Worm (Caenorhabditis elegans): ENCODE results near the gene taf-12.

- TF ChIP-seq tbx-11 (GFP tag; IDR thresholded peaks at IDR 0.05) (no peak), aly-1 (tag; optimal IDR thresholded peaks at IDR 0.05) (no peak), ama-1 (optimal IDR thresholded peaks at IDR 0.05) (no peak), tra-4 (tag; optimal IDR thresholded peaks at IDR 0.05) (no peak), B0310.2 (tag; optimal IDR thresholded peaks at IDR 0.05) (no peak), sea-1 (GFP tag; conservative IDR thresholded peaks at IDR 0.05) (no peak), hmbx-1 (tag; optimal IDR thresholded peaks at IDR 0.05) (no peak), flt-1 (GFP tag; IDR thresholded peaks at IDR 0.05) (no peak), scrt-1 (GFP tag; IDR thresholded peaks at IDR 0.05) (no peak)
Observed at ce11 chrIII:11847658-11848202, 21.4 kb downstream of the taf-12 start, which contains the start of gene mif-1.
